Worm (Caenorhabditis elegans): ENCODE measurements around the gene Y27F2A.6.

ce11 chrII:3151615-3152014 is 31.6 kb downstream of the Y27F2A.6 start, which contains the start of the genes T10D4.14 and T10D4.19:
- TF ChIP-seq unc-120 (tag; optimal IDR thresholded peaks at IDR 0.05; ENCODE audit: poor library complexity, severe bottlenecking) (no peak), ham-2 (GFP tag; optimal IDR thresholded peaks at IDR 0.05) (no peak), sem-2 (GFP tag; optimal IDR thresholded peaks at IDR 0.05) (no peak), nhr-28 (tag; optimal IDR thresholded peaks at IDR 0.05) (no peak), unc-62 (GFP tag; optimal IDR thresholded peaks at IDR 0.05) (no peak), mep-1 (tag; optimal IDR thresholded peaks at IDR 0.05) (no peak), nhr-237 (tag; optimal IDR thresholded peaks at IDR 0.05) (no peak), nhr-12 (tag; optimal IDR thresholded peaks at IDR 0.05) (no peak), ztf-11 (tag; optimal IDR thresholded peaks at IDR 0.05) (no peak), unc-39 (tag; optimal IDR thresholded peaks at IDR 0.05) (no peak), lin-13 (tag; optimal IDR thresholded peaks at IDR 0.05) (no peak), nhr-2 (tag; optimal IDR thresholded peaks at IDR 0.05) (no peak), pha-4 (tag; optimal IDR thresholded peaks at IDR 0.05) (no peak), mls-2 (tag; optimal IDR thresholded peaks at IDR 0.05) (no peak)

Measured in whole organism, mixed stage, embryonic.